Fruit fly (Drosophila melanogaster) whole organism, embryonic: ENCODE results near the gene CG13601.
A peak's percentile ranks its signal among the peaks of the same experiment; 100 is the strongest.

Experiments used
- Antp ChIP-seq: fragments of 200-800 bp; sonication (Bioruptor generic); optimal IDR thresholded peaks from 3 replicates; lab custom pipeline; 2016; ENCODE audit warnings: missing biosample characterization, missing genetic modification characterization
- Awh ChIP-seq: fragments of 200-800 bp; sonication (Bioruptor generic); IDR thresholded peaks from 2 replicates; pipeline ENCODE4, ENCODE4 v1.3.6; 2022; ENCODE audit warnings: missing biosample characterization, missing genetic modification characterization
- B-H2 ChIP-seq: fragments of 200-800 bp; sonication (Bioruptor generic); optimal IDR thresholded peaks from 2 replicates; lab custom pipeline; 2018; ENCODE audit warnings: missing biosample characterization, mild to moderate bottlenecking, missing genetic modification characterization
- Bdp1 ChIP-seq: fragments of 200-800 bp; sonication (Bioruptor generic); optimal IDR thresholded peaks from 3 replicates; lab custom pipeline; 2016; ENCODE audit warnings: missing biosample characterization, missing genetic modification characterization
- CG10209 ChIP-seq: fragments of 200-800 bp; sonication (Bioruptor generic); optimal IDR thresholded peaks from 3 replicates; lab custom pipeline; 2017; ENCODE audit warnings: missing biosample characterization, mild to moderate bottlenecking, missing genetic modification characterization, missing genetic modification reagents
- CG12659 ChIP-seq: fragments of 200-800 bp; sonication (Bioruptor generic); optimal IDR thresholded peaks from 3 replicates; lab custom pipeline; 2017; ENCODE audit warnings: mild to moderate bottlenecking, missing biosample characterization, missing genetic modification reagents, missing genetic modification characterization
- CG13123 ChIP-seq: fragments of 200-800 bp; sonication (Bioruptor generic); optimal IDR thresholded peaks from 2 replicates; lab custom pipeline; 2016; ENCODE audit warnings: missing biosample characterization, missing genetic modification characterization
- CG13287 ChIP-seq: fragments of 200-800 bp; sonication (Bioruptor generic); IDR thresholded peaks from 2 replicates; pipeline ENCODE4 v1.3.6; 2022; ENCODE audit warnings: missing biosample characterization, missing genetic modification characterization; ENCODE audit not compliant: partially characterized antibody
- CG14441 ChIP-seq: fragments of 200-800 bp; sonication (Bioruptor generic); IDR thresholded peaks from 2 replicates; pipeline ENCODE4 v1.3.6; 2022; ENCODE audit warnings: missing biosample characterization, missing genetic modification characterization
- CG16815 ChIP-seq: fragments of 200-800 bp; sonication (Bioruptor generic); optimal IDR thresholded peaks from 3 replicates; lab custom pipeline; 2017; ENCODE audit warnings: missing biosample characterization, mild to moderate bottlenecking, missing genetic modification characterization
- CG18476 ChIP-seq: fragments of 200-800 bp; sonication (Bioruptor generic); optimal IDR thresholded peaks from 2 replicates; lab custom pipeline; 2016; ENCODE audit warnings: missing biosample characterization, mild to moderate bottlenecking, missing genetic modification characterization
- CG18599 ChIP-seq: fragments of 200-800 bp; sonication (Bioruptor generic); optimal IDR thresholded peaks from 3 replicates; lab custom pipeline; 2017; ENCODE audit warnings: missing biosample characterization, missing genetic modification characterization, mild to moderate bottlenecking, moderate library complexity, missing genetic modification reagents
- CG2875 ChIP-seq: fragments of 200-800 bp; sonication (Bioruptor generic); optimal IDR thresholded peaks from 2 replicates; lab custom pipeline; 2017; ENCODE audit warnings: missing biosample characterization, mild to moderate bottlenecking, missing genetic modification characterization, missing genetic modification reagents
- CG2889 ChIP-seq: fragments of 200-800 bp; sonication (Bioruptor generic); IDR thresholded peaks from 3 replicates; pipeline ENCODE4 v1.3.6; 2022; ENCODE audit warnings: missing biosample characterization, missing genetic modification characterization
- CG30020 ChIP-seq: fragments of 200-800 bp; optimal IDR thresholded peaks from 2 replicates; lab custom pipeline; 2019; ENCODE audit warnings: missing biosample characterization, mild to moderate bottlenecking, missing genetic modification characterization, moderate library complexity
- CG30403 ChIP-seq: fragments of 200-800 bp; sonication (Bioruptor generic); optimal IDR thresholded peaks from 3 replicates; lab custom pipeline; 2016; ENCODE audit warnings: missing biosample characterization, missing genetic modification characterization
- CG33557 ChIP-seq: fragments of 200-800 bp; sonication (Bioruptor generic); optimal IDR thresholded peaks from 2 replicates; lab custom pipeline; 2019; ENCODE audit warnings: missing biosample characterization, mild to moderate bottlenecking, missing genetic modification characterization, moderate library complexity
- CG34376 ChIP-seq: fragments of 200-800 bp; sonication (Bioruptor generic); optimal IDR thresholded peaks from 2 replicates; lab custom pipeline; 2018; ENCODE audit warnings: missing biosample characterization, mild to moderate bottlenecking, missing genetic modification characterization
- CG4360 ChIP-seq: fragments of 200-800 bp; sonication (Bioruptor generic); IDR thresholded peaks from 2 replicates; pipeline ENCODE4 v1.3.6; 2022; ENCODE audit warnings: missing biosample characterization, missing genetic modification characterization
- CG8290 ChIP-seq, 3 experiments: fragments of 200-800 bp; sonication (Bioruptor generic); optimal IDR thresholded peaks; 2 replicates each; lab custom pipeline; 2016 to 2019; ENCODE audit warnings: missing biosample characterization in 3 of 3, missing genetic modification characterization in 3 of 3, mild to moderate bottlenecking in 2 of 3, moderate library complexity in 1 of 3
- CG8359 ChIP-seq: fragments of 200-800 bp; sonication (Bioruptor generic); optimal IDR thresholded peaks from 2 replicates; lab custom pipeline; 2017; ENCODE audit warnings: missing biosample characterization, mild to moderate bottlenecking, missing genetic modification characterization, borderline replicate concordance
- CG8388 ChIP-seq: fragments of 200-800 bp; sonication (Bioruptor generic); optimal IDR thresholded peaks from 2 replicates; lab custom pipeline; 2019; ENCODE audit warnings: missing biosample characterization, mild to moderate bottlenecking, missing genetic modification characterization, moderate library complexity
- CG9609 ChIP-seq: fragments of 200-800 bp; sonication (Bioruptor generic); optimal IDR thresholded peaks from 3 replicates; lab custom pipeline; 2016; ENCODE audit warnings: missing biosample characterization, missing genetic modification characterization
- Camta ChIP-seq: fragments of 200-800 bp; sonication (Bioruptor generic); optimal IDR thresholded peaks from 2 replicates; lab custom pipeline; 2016; ENCODE audit warnings: missing biosample characterization, missing genetic modification characterization
- D19B ChIP-seq: fragments of 200-800 bp; sonication (Bioruptor generic); optimal IDR thresholded peaks from 2 replicates; lab custom pipeline; 2017; ENCODE audit warnings: missing biosample characterization, mild to moderate bottlenecking, missing genetic modification characterization
- Dp ChIP-seq: fragments of 200-800 bp; sonication (Bioruptor generic); optimal IDR thresholded peaks from 2 replicates; lab custom pipeline; 2018; ENCODE audit warnings: missing biosample characterization, mild to moderate bottlenecking, missing genetic modification characterization, moderate library complexity
- Fer1 ChIP-seq: fragments of 200-800 bp; sonication (Bioruptor generic); optimal IDR thresholded peaks from 2 replicates; lab custom pipeline; 2017; ENCODE audit warnings: missing biosample characterization, mild to moderate bottlenecking, missing genetic modification characterization
- MBD-R2 ChIP-seq: fragments of 200-800 bp; sonication (Bioruptor generic); IDR thresholded peaks from 2 replicates; pipeline ENCODE4 v1.3.6; 2022; ENCODE audit warnings: missing biosample characterization, missing genetic modification characterization
- Myb ChIP-seq: fragments of 200-800 bp; sonication (Bioruptor generic); optimal IDR thresholded peaks from 2 replicates; lab custom pipeline; 2016; ENCODE audit warnings: missing biosample characterization, missing genetic modification characterization
- Rfx ChIP-seq: fragments of 200-800 bp; sonication (Bioruptor generic); IDR thresholded peaks from 2 replicates; pipeline ENCODE4 v1.3.6; 2022; ENCODE audit warnings: missing biosample characterization, missing genetic modification characterization
- Side ChIP-seq: fragments of 200-800 bp; sonication (Bioruptor generic); optimal IDR thresholded peaks from 2 replicates; lab custom pipeline; 2016; ENCODE audit warnings: missing biosample characterization, missing genetic modification characterization
- Stat92E ChIP-seq, 3 experiments: fragments of >200 bp in 2 of 3; fragments of 200-800 bp in 1 of 3; sonication (Bioruptor generic) in 1 of 3; optimal IDR thresholded peaks; 2 replicates each; lab custom pipeline; 2017 to 2019; ENCODE audit warnings: missing biosample characterization in 3 of 3, missing genetic modification characterization in 3 of 3, mild to moderate bottlenecking in 1 of 3, moderate library complexity in 1 of 3
- abd-A ChIP-seq: fragments of 200-800 bp; sonication (Bioruptor generic); optimal IDR thresholded peaks from 3 replicates; lab custom pipeline; 2019; ENCODE audit warnings: missing biosample characterization, mild to moderate bottlenecking, missing genetic modification characterization, moderate library complexity
- ara ChIP-seq: fragments of 200-800 bp; sonication (Bioruptor generic); IDR thresholded peaks from 2 replicates; pipeline ENCODE4 v1.3.6; 2022; ENCODE audit warnings: missing biosample characterization, missing genetic modification characterization
- bcd ChIP-seq: fragments of 200-800 bp; sonication (Bioruptor generic); optimal IDR thresholded peaks from 2 replicates; lab custom pipeline; 2017; ENCODE audit warnings: missing biosample characterization, mild to moderate bottlenecking, missing genetic modification characterization
- caup ChIP-seq: fragments of 200-800 bp; sonication (Bioruptor generic); optimal IDR thresholded peaks from 3 replicates; lab custom pipeline; 2017; ENCODE audit warnings: missing biosample characterization, mild to moderate bottlenecking, missing genetic modification characterization, moderate library complexity; ENCODE audit not compliant: severe bottlenecking
- ems ChIP-seq: fragments of 200-800 bp; sonication (Bioruptor generic); optimal IDR thresholded peaks from 3 replicates; lab custom pipeline; 2016; ENCODE audit warnings: missing biosample characterization, missing genetic modification characterization
- fd3F ChIP-seq: fragments of 200-800 bp; sonication (Bioruptor generic); optimal IDR thresholded peaks from 2 replicates; lab custom pipeline; 2018; ENCODE audit warnings: missing biosample characterization, mild to moderate bottlenecking, missing genetic modification characterization, moderate library complexity
- gce ChIP-seq: fragments of 200-800 bp; sonication (Bioruptor generic); IDR thresholded peaks from 3 replicates; pipeline ENCODE4 v1.3.6; 2022; ENCODE audit warnings: missing biosample characterization, missing genetic modification characterization
- inv ChIP-seq: fragments of 200-800 bp; sonication (Bioruptor generic); IDR thresholded peaks from 2 replicates; pipeline ENCODE4 v1.3.6; 2022; ENCODE audit warnings: missing biosample characterization, missing genetic modification characterization; ENCODE audit not compliant: partially characterized antibody
- klu ChIP-seq: fragments of 200-800 bp; sonication (Bioruptor generic); IDR thresholded peaks from 2 replicates; pipeline ENCODE4 v1.3.6; 2022; ENCODE audit warnings: missing biosample characterization, missing genetic modification characterization
- luna ChIP-seq: fragments of 200-800 bp; sonication (Bioruptor generic); optimal IDR thresholded peaks from 2 replicates; lab custom pipeline; 2016; ENCODE audit warnings: missing biosample characterization, missing genetic modification characterization
- maf-S ChIP-seq: fragments of 200-800 bp; sonication (Bioruptor generic); optimal IDR thresholded peaks from 2 replicates; lab custom pipeline; 2016; ENCODE audit warnings: missing biosample characterization, missing genetic modification characterization
- nmo ChIP-seq: fragments of 200-800 bp; sonication (Bioruptor generic); optimal IDR thresholded peaks from 2 replicates; lab custom pipeline; 2018; ENCODE audit warnings: missing biosample characterization, mild to moderate bottlenecking, missing genetic modification characterization, moderate library complexity
- pfk ChIP-seq: fragments of 200-800 bp; sonication (Bioruptor generic); optimal IDR thresholded peaks from 2 replicates; lab custom pipeline; 2018; ENCODE audit warnings: missing biosample characterization, mild to moderate bottlenecking, missing genetic modification characterization, moderate library complexity
- pita ChIP-seq: fragments of 200-800 bp; sonication (Bioruptor generic); optimal IDR thresholded peaks from 2 replicates; lab custom pipeline; 2017; ENCODE audit warnings: missing biosample characterization, mild to moderate bottlenecking, missing genetic modification characterization
- salm ChIP-seq: fragments of 200-800 bp; sonication (Bioruptor generic); optimal IDR thresholded peaks from 2 replicates; lab custom pipeline; 2018; ENCODE audit warnings: missing biosample characterization, mild to moderate bottlenecking, missing genetic modification characterization
- sob ChIP-seq: fragments of 200-800 bp; sonication (Bioruptor generic); IDR thresholded peaks from 2 replicates; pipeline ENCODE4 v1.3.6; 2022; ENCODE audit warnings: missing biosample characterization, missing genetic modification characterization
- tio ChIP-seq: fragments of 200-800 bp; sonication (Bioruptor generic); optimal IDR thresholded peaks from 2 replicates; lab custom pipeline; 2017; ENCODE audit warnings: missing biosample characterization, missing genetic modification characterization, inconsistent platforms
- zen ChIP-seq: fragments of 200-800 bp; sonication (Bioruptor generic); optimal IDR thresholded peaks from 3 replicates; lab custom pipeline; 2018; ENCODE audit warnings: missing biosample characterization, mild to moderate bottlenecking, missing genetic modification characterization, moderate library complexity

The CG13601 gene

dm6 chr3R:23890886-23891285 lies 36.5 kb downstream of the CG13601 start, which contains the start of gene TfIIA-S (continued):
- no peak for TF ChIP-seq CG2889 (GFP tag; lab: Robert Waterston, UW)
- peak; percentile 69 for TF ChIP-seq CG10209 (GFP tag; lab: Kevin White, UChicago)
- peak; percentile 82 for TF ChIP-seq Fer1
- TF ChIP-seq luna: peak; percentile 71
- peak; percentile 80 for TF ChIP-seq CG30403
- TF ChIP-seq CG12659 (GFP tag; lab: Kevin White, UChicago): peak; percentile 94
- TF ChIP-seq Camta: peak; percentile 72
- peak; percentile 2 for TF ChIP-seq pfk
- no peak for TF ChIP-seq abd-A (tag; lab: Kevin White, UChicago)
- no peak for TF ChIP-seq inv
- TF ChIP-seq B-H2 (GFP tag; lab: Kevin White, UChicago): peak; percentile 93
- peak; percentile 100 for TF ChIP-seq Myb (GFP tag; lab: Kevin White, UChicago)
- no peak for TF ChIP-seq CG2875 (GFP tag; lab: Kevin White, UChicago)
- no peak for TF ChIP-seq ara (GFP tag; lab: Robert Waterston, UW)
- TF ChIP-seq fd3F (GFP tag; lab: Kevin White, UChicago): peak; percentile 37
- no peak for TF ChIP-seq sob (GFP tag; lab: Robert Waterston, UW)
- TF ChIP-seq CG8290 (GFP tag; optimal IDR thresholded peaks at IDR 0.05; lab: Kevin White, UChicago): peak; percentile 85
- peak; percentile 62 to 96 for TF ChIP-seq CG8290 (tag; optimal IDR thresholded peaks at IDR 0.05; lab: Kevin White, UChicago)
- TF ChIP-seq CG13123: peak; percentile 69
- no peak for TF ChIP-seq gce (GFP tag; lab: Robert Waterston, UW)
- TF ChIP-seq CG34376: peak; percentile 60
- peak; percentile 55 for TF ChIP-seq zen (tag; lab: Kevin White, UChicago)
- TF ChIP-seq Rfx (GFP tag; lab: Robert Waterston, UW): no peak
- peak; percentile 7 for TF ChIP-seq CG33557 (GFP tag; lab: Kevin White, UChicago)
- no peak for TF ChIP-seq salm
- TF ChIP-seq caup: peak; percentile 89
- TF ChIP-seq CG30020 (tag; lab: Kevin White, UChicago): peak; percentile 26
- no peak for TF ChIP-seq CG13287 (GFP tag; lab: Robert Waterston, UW)
- TF ChIP-seq bcd (GFP tag; lab: Kevin White, UChicago): peak; percentile 85
- TF ChIP-seq CG16815: peak; percentile 64
- peak; percentile 86 for TF ChIP-seq CG9609 (GFP tag; lab: Kevin White, UChicago)
- TF ChIP-seq D19B: peak; percentile 32
- TF ChIP-seq CG8359 (GFP tag; lab: Kevin White, UChicago): no peak
- TF ChIP-seq ems: peak; percentile 78
- TF ChIP-seq MBD-R2: no peak
- peak; percentile 68 for TF ChIP-seq Bdp1
- TF ChIP-seq CG4360 (GFP tag; lab: Robert Waterston, UW): no peak
- peak; percentile 80 for TF ChIP-seq Side (GFP tag; lab: Kevin White, UChicago)
- no peak for TF ChIP-seq klu
- TF ChIP-seq CG18599 (GFP tag; lab: Kevin White, UChicago): peak; percentile 84
- no peak for TF ChIP-seq CG8388 (GFP tag; lab: Kevin White, UChicago)
- TF ChIP-seq Awh (GFP tag; lab: Robert Waterston, UW): no peak
- TF ChIP-seq Dp: peak; percentile 85
- no peak for TF ChIP-seq pita (GFP tag; lab: Kevin White, UChicago)
- no peak for TF ChIP-seq Stat92E (GFP tag; optimal IDR thresholded peaks at IDR 0.05; lab: Kevin White, UChicago)
- TF ChIP-seq CG14441 (GFP tag; lab: Robert Waterston, UW): no peak
- TF ChIP-seq tio: no peak
- TF ChIP-seq maf-S (GFP tag; lab: Kevin White, UChicago): peak; percentile 78
- TF ChIP-seq nmo: peak; percentile 60
- TF ChIP-seq CG18476 (GFP tag; lab: Kevin White, UChicago): peak; percentile 60
- peak; percentile 86 for TF ChIP-seq Antp (GFP tag; lab: Kevin White, UChicago)
